Fruit fly (Drosophila melanogaster): ENCODE measurements around the gene Pi4KIIIalpha.

The Pi4KIIIalpha gene

DNA sequence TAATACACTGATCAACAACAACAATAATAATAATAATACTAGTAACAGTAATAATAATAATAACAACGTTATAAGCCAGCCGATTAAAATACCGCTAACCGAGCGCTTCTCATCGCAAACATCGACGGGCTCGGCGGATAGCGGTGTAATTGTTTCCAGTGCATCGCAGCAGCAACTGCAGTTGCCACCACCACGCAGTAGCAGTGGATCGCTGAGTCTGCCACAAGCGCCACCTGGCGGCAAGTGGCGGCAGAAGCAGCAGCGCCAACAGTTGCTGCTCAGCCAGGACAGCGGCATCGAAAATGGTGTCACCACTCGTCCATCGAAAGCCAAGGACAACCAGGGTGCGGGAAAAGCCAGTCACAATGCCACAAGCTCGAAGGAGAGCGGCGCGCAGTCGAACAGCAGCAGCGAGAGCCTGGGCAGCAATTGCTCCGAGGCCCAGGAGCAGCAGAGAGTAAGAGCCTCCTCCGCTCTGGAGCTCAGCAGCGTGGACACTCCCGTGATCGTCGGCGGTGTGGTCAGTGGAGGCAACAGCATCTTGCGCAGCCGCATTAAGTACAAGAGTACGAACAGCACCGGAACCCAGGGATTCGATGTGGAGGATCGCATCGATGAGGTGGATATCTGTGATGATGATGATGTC, 34.9 kb downstream of the Pi4KIIIalpha start (continued):
- TF ChIP-seq Dad (GFP tag; optimal IDR thresholded peaks at IDR 0.05) (no peak), ems (GFP tag; optimal IDR thresholded peaks at IDR 0.05) (no peak), sens-2 (GFP tag; IDR thresholded peaks at IDR 0.05) (0 out of 2 replicates have a peak, but pooled peaks have one; percentile 18), CG10654 (GFP tag; optimal IDR thresholded peaks at IDR 0.05) (no peak), Nf-YC (tag; optimal IDR thresholded peaks at IDR 0.05) (no peak), CG14965 (GFP tag; optimal IDR thresholded peaks at IDR 0.05; ENCODE audit: borderline replicate concordance) (peak; percentile 93), CG17359 (tag; optimal IDR thresholded peaks at IDR 0.05) (no peak), hkb (optimal IDR thresholded peaks at IDR 0.05) (no peak), hkb (GFP tag; IDR thresholded peaks at IDR 0.05) (no peak), fd102C (GFP tag; optimal IDR thresholded peaks at IDR 0.05) (no peak), bbx (GFP tag; IDR thresholded peaks at IDR 0.05; ENCODE audit: partially characterized antibody) (no peak), ro (GFP tag; IDR thresholded peaks at IDR 0.05) (no peak), NC2α (GFP tag; optimal IDR thresholded peaks at IDR 0.05) (no peak), CG10959 (GFP tag; IDR thresholded peaks at IDR 0.05) (0 out of 2 replicates have a peak, but pooled peaks have one; percentile 23), CG42726 (GFP tag; IDR thresholded peaks at IDR 0.05; ENCODE audit: partially characterized antibody) (no peak), CG10979 (tag; optimal IDR thresholded peaks at IDR 0.05) (peak; percentile 5), Xrp1 (GFP tag; IDR thresholded peaks at IDR 0.05) (peak; percentile 19; the same call in 1 of the 2 replicates), CG9727 (GFP tag; optimal IDR thresholded peaks at IDR 0.05) (no peak), CG17568 (GFP tag; optimal IDR thresholded peaks at IDR 0.05) (no peak), CG11456 (GFP tag; IDR thresholded peaks at IDR 0.05) (no peak), wdn (GFP tag; IDR thresholded peaks at IDR 0.05) (no peak), CG31441 (GFP tag; IDR thresholded peaks at IDR 0.05) (0 out of 2 replicates have a peak, but pooled peaks have one; percentile 26), CG12744 (GFP tag; optimal IDR thresholded peaks at IDR 0.05) (no peak), zen2 (GFP tag; IDR thresholded peaks at IDR 0.05; ENCODE audit: partially characterized antibody) (no peak), CG7963 (GFP tag; IDR thresholded peaks at IDR 0.05; ENCODE audit: partially characterized antibody) (no peak), Poxn (GFP tag; IDR thresholded peaks at IDR 0.05) (no peak), CG4328 (GFP tag; optimal IDR thresholded peaks at IDR 0.05) (no peak), Ada2b (GFP tag; IDR thresholded peaks at IDR 0.05) (no peak), Hr51 (GFP tag; optimal IDR thresholded peaks at IDR 0.05) (no peak), lov (optimal IDR thresholded peaks at IDR 0.05) (no peak), lov (GFP tag; IDR thresholded peaks at IDR 0.05) (0 out of 3 replicates have a peak, but pooled peaks have one; percentile 50), exex (tag; optimal IDR thresholded peaks at IDR 0.05) (no peak), nom (GFP tag; optimal IDR thresholded peaks at IDR 0.05) (peak; percentile 23), CrebB (tag; optimal IDR thresholded peaks at IDR 0.05) (no peak), emc (GFP tag; optimal IDR thresholded peaks at IDR 0.05) (no peak), Oaz (GFP tag; IDR thresholded peaks at IDR 0.05) (no peak), nerfin-1 (tag; optimal IDR thresholded peaks at IDR 0.05) (no peak), Fer3 (tag; optimal IDR thresholded peaks at IDR 0.05) (no peak), CG14860 (GFP tag; IDR thresholded peaks at IDR 0.05; ENCODE audit: partially characterized antibody) (no peak), ATbp (GFP tag; optimal IDR thresholded peaks at IDR 0.05) (peak; percentile 12), CG6654 (GFP tag; optimal IDR thresholded peaks at IDR 0.05) (no peak), CG30431 (GFP tag; optimal IDR thresholded peaks at IDR 0.05) (no peak), Deaf1 (tag; optimal IDR thresholded peaks at IDR 0.05) (no peak)
